Fruit fly (Drosophila melanogaster) whole organism, embryonic: ENCODE data around the gene put.

Source experiments
- Ada2b ChIP-seq: fragments of 200-800 bp; sonication (Bioruptor generic); IDR thresholded peaks from 2 replicates; pipeline ENCODE4 v1.3.6; 2022; ENCODE audit warnings: missing biosample characterization, missing genetic modification characterization
- Asciz ChIP-seq: fragments of 200-800 bp; sonication (Bioruptor generic); optimal IDR thresholded peaks from 2 replicates; lab custom pipeline; 2017; ENCODE audit warnings: missing biosample characterization, mild to moderate bottlenecking, missing genetic modification characterization, missing genetic modification reagents
- CG11085 ChIP-seq: fragments of 200-800 bp; sonication (Bioruptor generic); IDR thresholded peaks from 2 replicates; pipeline ENCODE4 v1.3.6; 2022; ENCODE audit warnings: missing biosample characterization, missing genetic modification characterization
- CG11504 ChIP-seq: fragments of 200-800 bp; sonication (Bioruptor generic); optimal IDR thresholded peaks from 3 replicates; lab custom pipeline; 2019; ENCODE audit warnings: missing biosample characterization, mild to moderate bottlenecking, missing genetic modification characterization, moderate library complexity
- CG14860 ChIP-seq: fragments of 200-800 bp; sonication (Bioruptor generic); IDR thresholded peaks from 3 replicates; pipeline ENCODE4 v1.3.6; 2022; ENCODE audit warnings: missing biosample characterization, missing genetic modification characterization; ENCODE audit not compliant: partially characterized antibody
- CG16779 ChIP-seq: fragments of 200-800 bp; sonication (Bioruptor generic); IDR thresholded peaks from 2 replicates; pipeline ENCODE4 v1.3.6; 2022; ENCODE audit warnings: missing biosample characterization, missing genetic modification characterization
- CG17359 ChIP-seq: fragments of 200-800 bp; sonication (Bioruptor generic); optimal IDR thresholded peaks from 3 replicates; lab custom pipeline; 2018; ENCODE audit warnings: missing biosample characterization, mild to moderate bottlenecking, missing genetic modification characterization, moderate library complexity
- CG17829 ChIP-seq: fragments of 200-800 bp; optimal IDR thresholded peaks from 2 replicates; lab custom pipeline; 2019; ENCODE audit warnings: missing biosample characterization, mild to moderate bottlenecking, missing genetic modification characterization, moderate library complexity
- CG17912 ChIP-seq: fragments of 200-800 bp; sonication (Bioruptor generic); optimal IDR thresholded peaks from 2 replicates; lab custom pipeline; 2018; ENCODE audit warnings: missing biosample characterization, mild to moderate bottlenecking, missing genetic modification characterization
- CG1832 ChIP-seq: fragments of 200-800 bp; sonication (Bioruptor generic); optimal IDR thresholded peaks from 2 replicates; lab custom pipeline; 2017; ENCODE audit warnings: missing biosample characterization, mild to moderate bottlenecking, missing genetic modification characterization, inconsistent platforms
- CG2120 ChIP-seq: fragments of 200-800 bp; sonication (Bioruptor generic); optimal IDR thresholded peaks from 3 replicates; lab custom pipeline; 2016; ENCODE audit warnings: missing biosample characterization, missing genetic modification characterization
- CG2875 ChIP-seq: fragments of 200-800 bp; sonication (Bioruptor generic); optimal IDR thresholded peaks from 2 replicates; lab custom pipeline; 2017; ENCODE audit warnings: missing biosample characterization, mild to moderate bottlenecking, missing genetic modification characterization, missing genetic modification reagents
- CG30020 ChIP-seq: fragments of 200-800 bp; optimal IDR thresholded peaks from 2 replicates; lab custom pipeline; 2019; ENCODE audit warnings: missing biosample characterization, mild to moderate bottlenecking, missing genetic modification characterization, moderate library complexity
- CG30403 ChIP-seq: fragments of 200-800 bp; sonication (Bioruptor generic); optimal IDR thresholded peaks from 3 replicates; lab custom pipeline; 2016; ENCODE audit warnings: missing biosample characterization, missing genetic modification characterization
- CG32532 ChIP-seq: fragments of 200-800 bp; sonication (Bioruptor generic); IDR thresholded peaks from 2 replicates; pipeline ENCODE4 v1.3.6; 2022; ENCODE audit warnings: missing biosample characterization, missing genetic modification characterization
- CG6272 ChIP-seq: fragments of 200-800 bp; sonication (Bioruptor generic); IDR thresholded peaks from 2 replicates; pipeline ENCODE4 v1.3.6; 2022; ENCODE audit warnings: missing biosample characterization, missing genetic modification characterization
- CG6654 ChIP-seq: fragments of 200-800 bp; sonication (Bioruptor generic); optimal IDR thresholded peaks from 2 replicates; lab custom pipeline; 2017; ENCODE audit warnings: missing biosample characterization, mild to moderate bottlenecking, missing genetic modification characterization
- CG6765 ChIP-seq: fragments of 200-800 bp; sonication (Bioruptor generic); optimal IDR thresholded peaks from 3 replicates; lab custom pipeline; 2017; ENCODE audit warnings: missing biosample characterization, mild to moderate bottlenecking, missing genetic modification characterization
- CG6854 ChIP-seq: fragments of 200-800 bp; sonication (Bioruptor generic); optimal IDR thresholded peaks from 3 replicates; lab custom pipeline; 2017; ENCODE audit warnings: missing biosample characterization, mild to moderate bottlenecking, missing genetic modification characterization
- CG7372 ChIP-seq: fragments of 200-800 bp; sonication (Bioruptor generic); IDR thresholded peaks from 2 replicates; pipeline ENCODE4 v1.3.6; 2022; ENCODE audit warnings: missing biosample characterization, missing genetic modification characterization
- CG8944 ChIP-seq: fragments of 200-800 bp; sonication (Bioruptor generic); optimal IDR thresholded peaks from 3 replicates; lab custom pipeline; 2016; ENCODE audit warnings: missing biosample characterization, missing genetic modification characterization
- CG9817 ChIP-seq: fragments of 200-800 bp; sonication (Bioruptor generic); optimal IDR thresholded peaks from 2 replicates; lab custom pipeline; 2018; ENCODE audit warnings: missing biosample characterization, mild to moderate bottlenecking, missing genetic modification characterization, moderate library complexity
- CG9932 ChIP-seq: fragments of 200-800 bp; sonication (Bioruptor generic); IDR thresholded peaks from 2 replicates; pipeline ENCODE4 v1.3.6; 2022; ENCODE audit warnings: missing biosample characterization, missing genetic modification characterization
- D19B ChIP-seq: fragments of 200-800 bp; sonication (Bioruptor generic); optimal IDR thresholded peaks from 2 replicates; lab custom pipeline; 2017; ENCODE audit warnings: missing biosample characterization, mild to moderate bottlenecking, missing genetic modification characterization
- Dip3 ChIP-seq: fragments of 200-800 bp; sonication (Bioruptor generic); optimal IDR thresholded peaks from 3 replicates; lab custom pipeline; 2016; ENCODE audit warnings: missing biosample characterization, missing genetic modification characterization
- Eip74EF ChIP-seq, 2 experiments: fragments of 200-800 bp in 1 of 2; fragments of >200 bp in 1 of 2; sonication (Bioruptor generic) in 1 of 2; optimal IDR thresholded peaks; 2 replicates each; lab custom pipeline; 2017 to 2019; ENCODE audit warnings: missing biosample characterization in 2 of 2, missing genetic modification characterization in 2 of 2, mild to moderate bottlenecking in 1 of 2, moderate library complexity in 1 of 2
- HLH4C ChIP-seq: fragments of 200-800 bp; sonication (Bioruptor generic); IDR thresholded peaks from 3 replicates; pipeline ENCODE4 v1.3.6; 2022; ENCODE audit warnings: missing biosample characterization, missing genetic modification characterization; ENCODE audit not compliant: partially characterized antibody
- Hmr ChIP-seq: fragments of 200-800 bp; sonication (Bioruptor generic); optimal IDR thresholded peaks from 3 replicates; lab custom pipeline; 2017; ENCODE audit warnings: mild to moderate bottlenecking, missing biosample characterization, missing genetic modification reagents, missing genetic modification characterization
- MESR4 ChIP-seq: fragments of 200-800 bp; sonication (Bioruptor generic); optimal IDR thresholded peaks from 2 replicates; lab custom pipeline; 2018; ENCODE audit warnings: missing biosample characterization, mild to moderate bottlenecking, missing genetic modification characterization, moderate library complexity
- Med ChIP-seq: fragments of 200-800 bp; sonication (Bioruptor generic); peaks from one replicate; lab custom pipeline; 2016; ENCODE audit warnings: missing biosample characterization, missing genetic modification characterization, mild to moderate bottlenecking, inconsistent platforms, moderate library complexity
- NC2α ChIP-seq: fragments of 200-800 bp; sonication (Bioruptor generic); optimal IDR thresholded peaks from 2 replicates; lab custom pipeline; 2016; ENCODE audit warnings: missing biosample characterization, missing genetic modification characterization
- NfI ChIP-seq: fragments of 200-800 bp; sonication (Bioruptor generic); optimal IDR thresholded peaks from 3 replicates; lab custom pipeline; 2018; ENCODE audit warnings: missing biosample characterization, mild to moderate bottlenecking, missing genetic modification characterization, moderate library complexity
- Rx ChIP-seq: fragments of 200-800 bp; sonication (Bioruptor generic); IDR thresholded peaks from 2 replicates; pipeline ENCODE4 v1.3.6; 2022; ENCODE audit warnings: missing biosample characterization, missing genetic modification characterization
- Xbp1 ChIP-seq: fragments of 200-800 bp; sonication (Bioruptor generic); optimal IDR thresholded peaks from 3 replicates; lab custom pipeline; 2016; ENCODE audit warnings: missing biosample characterization, mild to moderate bottlenecking, missing genetic modification characterization
- chif ChIP-seq, 2 experiments: fragments of 200-800 bp; sonication (Bioruptor generic); optimal IDR thresholded peaks; 3 replicates each; lab custom pipeline; 2016; ENCODE audit warnings: missing biosample characterization in 2 of 2, missing genetic modification characterization in 2 of 2
- crc ChIP-seq: fragments of 200-800 bp; sonication (Bioruptor generic); optimal IDR thresholded peaks from 2 replicates; lab custom pipeline; 2016; ENCODE audit warnings: missing biosample characterization, missing genetic modification characterization
- gt ChIP-seq: fragments of 200-800 bp; sonication (Bioruptor generic); IDR thresholded peaks from 2 replicates; pipeline ENCODE4 v1.3.6; 2022; ENCODE audit warnings: missing biosample characterization, missing genetic modification characterization
- hb ChIP-seq: fragments of 200-800 bp; sonication (Bioruptor generic); IDR thresholded peaks from 3 replicates; pipeline ENCODE4 v1.3.6; 2022; ENCODE audit warnings: missing biosample characterization, missing genetic modification characterization; ENCODE audit not compliant: partially characterized antibody
- maf-S ChIP-seq: fragments of 200-800 bp; sonication (Bioruptor generic); optimal IDR thresholded peaks from 2 replicates; lab custom pipeline; 2016; ENCODE audit warnings: missing biosample characterization, missing genetic modification characterization
- mam ChIP-seq: fragments of 200-800 bp; sonication (Bioruptor generic); optimal IDR thresholded peaks from 3 replicates; lab custom pipeline; 2016; ENCODE audit warnings: missing biosample characterization, missing genetic modification characterization
- pita ChIP-seq: fragments of 200-800 bp; sonication (Bioruptor generic); optimal IDR thresholded peaks from 2 replicates; lab custom pipeline; 2017; ENCODE audit warnings: missing biosample characterization, mild to moderate bottlenecking, missing genetic modification characterization
- sd ChIP-seq: fragments of 200-800 bp; sonication (Bioruptor generic); optimal IDR thresholded peaks from 3 replicates; lab custom pipeline; 2018; ENCODE audit warnings: missing biosample characterization, mild to moderate bottlenecking, missing genetic modification characterization, moderate library complexity
- usp ChIP-seq: fragments of >200 bp; optimal IDR thresholded peaks from 2 replicates; lab custom pipeline; 2017; ENCODE audit warnings: missing biosample characterization, missing genetic modification characterization
- vvl ChIP-seq: fragments of 200-800 bp; sonication (Bioruptor generic); IDR thresholded peaks from 2 replicates; pipeline ENCODE4 v1.3.6; 2022; ENCODE audit warnings: missing biosample characterization, missing genetic modification characterization

put gene

dm6 chr3R:14655912-14656700 is 30.6 kb upstream of the put start (continued):
- TF ChIP-seq D19B (GFP tag; lab: Kevin White, UChicago): peak; percentile 90
- no peak for TF ChIP-seq CG16779 (GFP tag; lab: Robert Waterston, UW)
- peak; percentile 43; the same call in 1 of the 3 replicates for TF ChIP-seq CG14860 (GFP tag; lab: Robert Waterston, UW)
- no peak for TF ChIP-seq CG17912 (GFP tag; lab: Kevin White, UChicago)
- TF ChIP-seq Hmr (GFP tag; lab: Kevin White, UChicago): peak; percentile 2

dm6 chr3R:14654976-14655896 is 29.7 kb upstream of the put start:
- peak; percentile 96 for TF ChIP-seq CG2120 (GFP tag; lab: Kevin White, UChicago)
- TF ChIP-seq gt: peak; percentile 67
- TF ChIP-seq CG7372 (GFP tag; lab: Robert Waterston, UW): peak; percentile 91
- TF ChIP-seq Eip74EF (GFP tag; optimal IDR thresholded peaks at IDR 0.05; lab: Kevin White, UChicago): peak in 1 of 2 experiments; percentile 83
- peak; percentile 89 for TF ChIP-seq NC2α (GFP tag; lab: Kevin White, UChicago)
- peak; percentile 99 for TF ChIP-seq Med (GFP tag; lab: Kevin White, UChicago)
- peak; percentile 92 for TF ChIP-seq CG9932 (GFP tag; lab: Robert Waterston, UW)
- TF ChIP-seq HLH4C (GFP tag; lab: Robert Waterston, UW): peak; percentile 49; the same call in 2 of the 3 replicates
- TF ChIP-seq Asciz: peak; percentile 86
- TF ChIP-seq Xbp1 (GFP tag; lab: Kevin White, UChicago): peak; percentile 93
- TF ChIP-seq chif (GFP tag; optimal IDR thresholded peaks at IDR 0.05; lab: Kevin White, UChicago): peak; percentile 91 to 93
- TF ChIP-seq crc (GFP tag; lab: Kevin White, UChicago): peak; percentile 86
- TF ChIP-seq CG8944 (GFP tag; lab: Kevin White, UChicago): peak; percentile 91
- peak; percentile 70 for TF ChIP-seq CG6654 (GFP tag; lab: Kevin White, UChicago)
- TF ChIP-seq CG17829 (tag; lab: Kevin White, UChicago): peak; percentile 95
- TF ChIP-seq vvl (GFP tag; lab: Robert Waterston, UW): peak; percentile 96
- peak; percentile 97 for TF ChIP-seq MESR4 (GFP tag; lab: Kevin White, UChicago)
- TF ChIP-seq CG11085 (GFP tag; lab: Robert Waterston, UW): peak; percentile 84
- peak; percentile 86 for TF ChIP-seq maf-S (GFP tag; lab: Kevin White, UChicago)
- TF ChIP-seq CG6765 (GFP tag; lab: Kevin White, UChicago): peak; percentile 94
- peak; percentile 94 for TF ChIP-seq CG17359 (tag; lab: Kevin White, UChicago)
- TF ChIP-seq CG9817 (tag; lab: Kevin White, UChicago): peak; percentile 94
- peak; percentile 91 for TF ChIP-seq mam (GFP tag; lab: Kevin White, UChicago)
- peak; percentile 69 for TF ChIP-seq CG30020
- TF ChIP-seq Rx (GFP tag; lab: Robert Waterston, UW): peak; percentile 92
- TF ChIP-seq pita (GFP tag; lab: Kevin White, UChicago): no peak
- peak; percentile 75 for TF ChIP-seq CG6272 (GFP tag; lab: Robert Waterston, UW)
- TF ChIP-seq Dip3 (GFP tag; lab: Kevin White, UChicago): peak; percentile 91
- no peak for TF ChIP-seq CG1832
- peak; percentile 82 for TF ChIP-seq sd (tag; lab: Kevin White, UChicago)
- TF ChIP-seq CG11504 (tag; lab: Kevin White, UChicago): peak; percentile 93
- TF ChIP-seq NfI: peak; percentile 94
- no peak for TF ChIP-seq hb (GFP tag; lab: Robert Waterston, UW)
- TF ChIP-seq Ada2b: peak; percentile 92
- peak; percentile 95 for TF ChIP-seq CG32532
- peak; percentile 91 for TF ChIP-seq CG6854 (GFP tag; lab: Kevin White, UChicago)
- peak; percentile 93 for TF ChIP-seq CG30403 (GFP tag; lab: Kevin White, UChicago)
- peak; percentile 89 for TF ChIP-seq CG2875
- TF ChIP-seq usp (GFP tag; lab: Kevin White, UChicago): no peak
